Worm (Caenorhabditis elegans) whole organism, L1 larva: ENCODE results near the gene scp-1.

Experiments
- nhr-237 ChIP-seq: fragments of 150-350 bp; optimal IDR thresholded peaks from 2 replicates; lab custom pipeline; 2014; ENCODE audit warnings: missing biosample characterization, missing genetic modification characterization
- nhr-76 ChIP-seq: sonication (generic microtip); optimal IDR thresholded peaks from 2 replicates; lab custom pipeline; 2017; ENCODE audit warnings: missing biosample characterization, missing genetic modification characterization
- nhr-90 ChIP-seq: sonication (generic microtip); optimal IDR thresholded peaks from 2 replicates; lab custom pipeline; 2016; ENCODE audit warnings: mild to moderate bottlenecking, missing genetic modification characterization, missing compliant biosample characterization; ENCODE audit not compliant: poor library complexity

DNA sequence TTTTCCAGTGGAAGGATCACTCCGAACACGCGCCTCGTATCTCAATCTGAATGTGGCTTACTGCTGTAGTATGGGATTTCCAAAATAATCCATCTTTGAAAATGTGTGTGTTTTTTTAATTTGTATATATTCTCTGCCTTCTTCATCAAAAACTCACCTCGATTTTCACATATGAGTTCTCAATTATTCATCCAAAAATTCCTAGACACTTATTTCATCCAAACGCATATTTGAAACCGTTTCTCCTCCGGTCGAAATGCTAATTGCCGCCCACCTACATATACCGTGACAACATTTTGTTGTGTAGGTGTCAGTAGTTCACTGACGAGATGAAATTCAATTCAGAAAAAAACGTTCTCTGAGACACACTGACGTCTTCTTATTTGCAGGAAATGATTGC, 13.6 kb downstream of the scp-1 start:
- TF ChIP-seq nhr-76 (tag; lab: Kevin White, UChicago), result no peak
- no peak for TF ChIP-seq nhr-90 (tag; lab: Kevin White, UChicago)
- no peak for TF ChIP-seq nhr-237 (tag; lab: Kevin White, UChicago)
